Worm (Caenorhabditis elegans): ENCODE data around the gene cash-1.

- TF ChIP-seq R02D3.7 (tag; optimal IDR thresholded peaks at IDR 0.05), result no peak
- no peak for TF ChIP-seq nhr-6 (tag; optimal IDR thresholded peaks at IDR 0.05)
- no peak for TF ChIP-seq nhr-11 (tag; optimal IDR thresholded peaks at IDR 0.05)
- no peak for TF ChIP-seq lin-13 (GFP tag; optimal IDR thresholded peaks at IDR 0.05)
- no peak for TF ChIP-seq lin-39 (tag; optimal IDR thresholded peaks at IDR 0.05)
- TF ChIP-seq nhr-237 (tag; optimal IDR thresholded peaks at IDR 0.05), result no peak
- no peak for TF ChIP-seq egl-27 (tag; optimal IDR thresholded peaks at IDR 0.05)
These were observed 19.2 kb upstream of the cash-1 start, which contains the start of gene K07C5.3 for ce11 chrV:10342904-10343303.

All from whole organism, L2 larva.